Worm (Caenorhabditis elegans): ENCODE data around the gene sptl-1.

The sptl-1 gene

DNA sequence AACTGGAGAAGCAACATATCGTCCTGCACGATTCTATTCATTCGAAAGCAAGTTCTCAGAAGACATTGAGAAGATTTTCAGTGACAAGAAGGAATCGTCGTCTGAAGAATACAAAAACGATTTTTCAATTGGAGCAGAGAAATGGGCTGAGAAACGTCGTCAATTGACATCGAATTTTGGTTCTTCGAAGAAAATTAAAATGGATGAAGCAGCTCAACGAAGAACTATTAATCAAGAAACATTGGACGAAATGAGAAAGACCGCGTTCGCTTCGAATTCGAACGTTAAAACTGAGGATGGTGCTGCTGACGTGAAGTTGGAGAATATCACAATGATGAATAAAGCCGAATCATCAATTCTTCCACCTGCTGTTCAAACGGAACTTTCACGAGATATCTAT is 5.3 kb upstream of the sptl-1 start, which contains the start of gene rpt-4:
Gene rpt-4, minus strand, starts transcription at position 101 of the 400 bp plus-strand sequence.
- TF ChIP-seq flt-1 (GFP tag; IDR thresholded peaks at IDR 0.05), result no peak
- TF ChIP-seq tab-1 (GFP tag; IDR thresholded peaks at IDR 0.05), result no peak
- no peak for TF ChIP-seq ztf-23 (GFP tag; IDR thresholded peaks at IDR 0.05)
- TF ChIP-seq ztf-29 (GFP tag; IDR thresholded peaks at IDR 0.05), result no peak
- TF ChIP-seq cog-1 (tag; optimal IDR thresholded peaks at IDR 0.05), result no peak
- TF ChIP-seq med-1 (GFP tag; optimal IDR thresholded peaks at IDR 0.05; ENCODE audit: insufficient read depth), result no peak
- TF ChIP-seq ref-1 (GFP tag; conservative IDR thresholded peaks at IDR 0.05), result no peak
- TF ChIP-seq T22C8.4 (GFP tag; IDR thresholded peaks at IDR 0.05), result no peak
- no peak for TF ChIP-seq klf-2 (GFP tag; conservative IDR thresholded peaks at IDR 0.05)

DNA sequence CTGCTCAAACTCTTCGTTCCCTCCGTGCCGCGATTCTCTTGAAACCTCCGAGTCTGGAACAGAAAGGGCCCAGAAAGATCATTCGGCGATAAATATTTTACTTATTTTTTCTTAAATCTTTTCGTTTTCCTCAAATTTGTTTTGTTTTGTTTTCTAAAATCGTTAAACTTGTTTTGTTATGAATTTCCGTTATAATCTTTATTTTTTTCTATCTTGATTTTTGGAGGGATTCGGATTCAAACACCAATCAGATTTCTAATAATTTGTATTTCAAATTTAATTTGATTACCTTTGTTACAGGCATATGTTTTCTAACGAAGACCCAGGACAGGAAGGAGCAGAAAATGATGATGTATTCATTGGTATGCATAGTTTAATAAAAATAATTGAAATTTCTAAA is 4.2 kb upstream of the sptl-1 start, which contains the start of gene C23H3.5:
Gene C23H3.5, plus strand, starts transcription at position 301 of the 400 bp plus-strand sequence.
- TF ChIP-seq flt-1 (GFP tag; IDR thresholded peaks at IDR 0.05), result no peak
- TF ChIP-seq klf-2 (GFP tag; conservative IDR thresholded peaks at IDR 0.05), result no peak
- TF ChIP-seq med-1 (GFP tag; optimal IDR thresholded peaks at IDR 0.05; ENCODE audit: insufficient read depth), result no peak
- TF ChIP-seq ztf-23 (GFP tag; IDR thresholded peaks at IDR 0.05), result no peak
- no peak for TF ChIP-seq ref-1 (GFP tag; conservative IDR thresholded peaks at IDR 0.05)
- TF ChIP-seq ztf-29 (GFP tag; IDR thresholded peaks at IDR 0.05), result no peak
- TF ChIP-seq T22C8.4 (GFP tag; IDR thresholded peaks at IDR 0.05), result no peak
- no peak for TF ChIP-seq tab-1 (GFP tag; IDR thresholded peaks at IDR 0.05)
- no peak for TF ChIP-seq cog-1 (tag; optimal IDR thresholded peaks at IDR 0.05)

DNA sequence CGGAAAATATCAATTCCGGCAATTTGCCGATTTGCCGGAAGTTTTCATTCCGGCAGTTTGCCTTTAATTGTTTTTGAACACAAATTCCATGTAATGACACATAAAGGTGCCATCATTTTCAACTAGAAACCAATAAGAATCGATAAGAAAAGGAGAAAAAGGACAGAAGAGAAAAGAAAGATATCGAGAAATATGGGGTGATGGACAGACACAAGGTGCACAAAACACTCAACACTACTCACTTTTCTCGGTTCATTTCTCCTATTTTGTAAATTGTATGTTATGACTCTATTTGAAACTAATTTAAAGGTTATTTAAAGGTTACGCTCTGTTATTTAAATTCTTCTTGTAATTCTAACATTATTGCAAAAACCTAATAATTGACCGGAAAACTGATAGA is 590 bp upstream of the sptl-1 start:
- no peak for TF ChIP-seq tab-1 (GFP tag; IDR thresholded peaks at IDR 0.05)
- no peak for TF ChIP-seq ref-1 (GFP tag; conservative IDR thresholded peaks at IDR 0.05)
- TF ChIP-seq ztf-23 (GFP tag; IDR thresholded peaks at IDR 0.05), result no peak
- no peak for TF ChIP-seq T22C8.4 (GFP tag; IDR thresholded peaks at IDR 0.05)
- TF ChIP-seq flt-1 (GFP tag; IDR thresholded peaks at IDR 0.05), result no peak
- TF ChIP-seq cog-1 (tag; optimal IDR thresholded peaks at IDR 0.05), result no peak
- TF ChIP-seq ztf-29 (GFP tag; IDR thresholded peaks at IDR 0.05), result no peak
- no peak for TF ChIP-seq med-1 (GFP tag; optimal IDR thresholded peaks at IDR 0.05; ENCODE audit: insufficient read depth)
- no peak for TF ChIP-seq klf-2 (GFP tag; conservative IDR thresholded peaks at IDR 0.05)

DNA sequence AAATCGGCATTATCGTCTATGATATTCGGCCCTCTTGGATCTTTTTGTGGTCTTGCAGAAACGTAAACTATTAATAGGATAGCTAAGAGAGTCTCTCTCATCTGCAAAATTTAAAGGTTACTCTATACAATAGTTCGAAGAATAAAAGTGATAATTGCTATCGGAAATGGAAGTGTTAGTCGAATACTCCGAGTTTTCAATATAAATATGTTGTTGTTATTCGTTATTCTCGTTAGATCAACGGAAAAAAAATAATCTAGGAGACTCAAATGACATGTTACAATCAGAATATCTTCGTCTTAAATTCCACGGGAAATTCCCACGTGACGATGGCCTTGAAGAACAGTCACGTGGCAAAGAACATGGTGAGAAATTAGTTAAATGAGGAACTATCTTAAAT is 3.8 kb downstream of the sptl-1 start, which contains the start of gene tre-5:
Gene tre-5, minus strand, starts transcription at position 101 of the 400 bp plus-strand sequence.
- TF ChIP-seq flt-1 (GFP tag; IDR thresholded peaks at IDR 0.05), result no peak
- TF ChIP-seq T22C8.4 (GFP tag; IDR thresholded peaks at IDR 0.05), result no peak
- TF ChIP-seq ztf-23 (GFP tag; IDR thresholded peaks at IDR 0.05), result no peak
- no peak for TF ChIP-seq med-1 (GFP tag; optimal IDR thresholded peaks at IDR 0.05; ENCODE audit: insufficient read depth)
- no peak for TF ChIP-seq tab-1 (GFP tag; IDR thresholded peaks at IDR 0.05)
- TF ChIP-seq cog-1 (tag; optimal IDR thresholded peaks at IDR 0.05), result no peak
- no peak for TF ChIP-seq ztf-29 (GFP tag; IDR thresholded peaks at IDR 0.05)
- TF ChIP-seq klf-2 (GFP tag; conservative IDR thresholded peaks at IDR 0.05), result no peak
- TF ChIP-seq ref-1 (GFP tag; conservative IDR thresholded peaks at IDR 0.05), result no peak

DNA sequence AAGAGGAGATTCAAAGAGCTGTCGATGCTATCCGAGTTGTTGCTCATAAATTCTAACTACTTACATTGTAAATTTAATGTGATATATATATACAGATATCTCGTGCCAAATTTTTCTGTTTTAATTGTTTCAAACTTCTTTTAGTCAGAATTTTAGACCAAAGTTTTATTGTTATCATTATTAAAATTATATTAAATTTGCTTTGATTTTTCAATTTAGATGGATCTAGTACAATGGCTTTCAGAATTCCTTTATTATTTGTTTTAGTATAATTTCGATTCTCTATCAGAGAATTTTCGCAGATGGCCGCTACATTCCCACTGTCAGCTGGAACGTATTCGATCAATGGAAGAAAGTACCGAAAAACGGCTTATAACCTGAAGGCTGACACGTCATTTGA is 5.9 kb downstream of the sptl-1 start, which contains the start of gene ascc-1:
Gene ascc-1, plus strand, starts transcription at position 301 of the 400 bp plus-strand sequence.
- TF ChIP-seq tab-1 (GFP tag; IDR thresholded peaks at IDR 0.05) (no peak), ztf-29 (GFP tag; IDR thresholded peaks at IDR 0.05) (no peak), ztf-23 (GFP tag; IDR thresholded peaks at IDR 0.05) (no peak), ref-1 (GFP tag; conservative IDR thresholded peaks at IDR 0.05) (no peak), klf-2 (GFP tag; conservative IDR thresholded peaks at IDR 0.05) (no peak), med-1 (GFP tag; optimal IDR thresholded peaks at IDR 0.05; ENCODE audit: insufficient read depth) (no peak), cog-1 (tag; optimal IDR thresholded peaks at IDR 0.05) (no peak), flt-1 (GFP tag; IDR thresholded peaks at IDR 0.05) (no peak), T22C8.4 (GFP tag; IDR thresholded peaks at IDR 0.05) (no peak)

DNA sequence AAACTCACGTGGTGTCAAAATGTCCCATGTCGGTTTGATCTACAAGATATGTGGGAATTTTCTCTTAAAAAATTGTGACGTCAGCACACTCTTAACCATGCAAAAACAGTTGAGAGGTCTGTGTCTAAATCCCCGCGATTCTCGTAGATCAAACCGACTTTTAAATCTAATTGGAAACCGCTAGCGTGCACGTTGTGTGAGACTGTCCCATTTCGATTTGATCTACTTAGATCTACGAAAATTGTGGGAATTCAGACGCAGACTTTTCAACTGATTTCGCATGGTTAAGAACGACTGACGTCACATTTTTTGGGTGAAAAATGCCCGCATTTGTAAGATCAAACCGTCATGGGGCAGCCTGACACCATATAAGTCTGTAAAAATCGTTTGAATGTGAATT is 6.4 kb downstream of the sptl-1 start:
- TF ChIP-seq ztf-29 (GFP tag; IDR thresholded peaks at IDR 0.05) (no peak), T22C8.4 (GFP tag; IDR thresholded peaks at IDR 0.05) (no peak), tab-1 (GFP tag; IDR thresholded peaks at IDR 0.05) (no peak), ztf-23 (GFP tag; IDR thresholded peaks at IDR 0.05) (no peak), cog-1 (tag; optimal IDR thresholded peaks at IDR 0.05) (no peak), klf-2 (GFP tag; conservative IDR thresholded peaks at IDR 0.05) (no peak), ref-1 (GFP tag; conservative IDR thresholded peaks at IDR 0.05) (no peak), flt-1 (GFP tag; IDR thresholded peaks at IDR 0.05) (no peak), med-1 (GFP tag; optimal IDR thresholded peaks at IDR 0.05; ENCODE audit: insufficient read depth) (no peak)

DNA sequence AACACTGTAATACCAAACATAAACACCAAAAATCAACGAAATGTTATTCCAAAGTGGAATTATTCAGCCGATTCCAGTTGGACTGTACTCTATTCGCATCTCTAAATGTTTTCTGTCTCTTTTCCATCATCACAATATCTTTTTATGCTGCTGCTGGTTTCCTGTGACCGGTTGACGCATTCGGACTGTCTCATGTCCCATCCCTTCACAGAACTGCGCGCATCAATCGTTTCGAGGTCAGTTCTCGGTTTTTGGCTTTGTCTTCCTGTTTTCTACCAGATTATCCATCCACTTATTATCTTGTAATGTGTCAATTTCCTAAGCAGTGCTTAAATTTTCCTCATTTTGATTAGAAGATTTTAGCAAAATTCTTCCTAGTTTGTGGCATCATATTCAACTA is 8.6 kb downstream of the sptl-1 start:
- TF ChIP-seq ztf-23 (GFP tag; IDR thresholded peaks at IDR 0.05) (no peak), ref-1 (GFP tag; conservative IDR thresholded peaks at IDR 0.05) (no peak), flt-1 (GFP tag; IDR thresholded peaks at IDR 0.05) (no peak), med-1 (GFP tag; optimal IDR thresholded peaks at IDR 0.05; ENCODE audit: insufficient read depth) (no peak), ztf-29 (GFP tag; IDR thresholded peaks at IDR 0.05) (no peak)

DNA sequence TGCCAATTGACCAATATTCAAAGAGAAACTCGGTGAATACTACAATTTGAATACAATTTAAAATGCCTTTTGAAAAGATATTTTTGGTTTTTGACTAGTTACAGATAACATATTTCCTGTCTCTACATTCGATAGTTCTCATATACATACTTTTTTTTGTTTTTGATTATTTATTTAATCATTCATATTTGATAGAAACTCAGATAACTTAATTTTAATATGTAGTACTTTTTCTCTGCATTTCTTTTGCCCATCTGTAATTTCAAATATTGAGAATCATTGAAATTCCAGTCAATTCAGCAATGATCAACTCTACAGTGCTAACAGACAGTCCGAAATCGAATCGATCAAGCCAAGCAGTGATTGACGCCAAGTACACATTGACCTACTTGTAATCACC is 9.6 kb downstream of the sptl-1 start, which contains the start of gene C23H3.2:
Gene C23H3.2, plus strand, starts transcription at position 301 of the 400 bp plus-strand sequence.
- TF ChIP-seq ztf-23 (GFP tag; IDR thresholded peaks at IDR 0.05) (no peak), cog-1 (tag; optimal IDR thresholded peaks at IDR 0.05) (no peak), ref-1 (GFP tag; conservative IDR thresholded peaks at IDR 0.05) (no peak), ztf-29 (GFP tag; IDR thresholded peaks at IDR 0.05) (no peak), T22C8.4 (GFP tag; IDR thresholded peaks at IDR 0.05) (no peak), med-1 (GFP tag; optimal IDR thresholded peaks at IDR 0.05; ENCODE audit: insufficient read depth) (no peak)

DNA sequence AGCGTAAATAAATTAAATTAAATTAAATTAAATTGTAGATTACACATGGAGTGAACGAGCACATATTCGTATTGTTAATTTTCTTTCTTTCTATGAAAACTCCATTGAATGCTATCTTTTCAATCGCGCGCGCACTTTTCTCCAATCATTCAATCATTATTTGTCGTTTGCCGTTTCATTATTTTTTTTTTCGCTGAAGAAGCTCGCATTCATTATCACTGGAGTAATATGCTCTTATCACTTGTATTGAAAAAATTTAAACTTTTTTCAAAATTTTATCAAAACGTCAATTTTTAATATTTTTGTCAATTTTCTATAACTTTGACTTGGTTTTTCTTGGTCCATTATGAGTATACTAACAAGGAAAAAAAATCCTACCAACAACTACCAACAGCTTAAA is 14.0 kb downstream of the sptl-1 start:
- no peak for TF ChIP-seq ref-1 (GFP tag; conservative IDR thresholded peaks at IDR 0.05)
- no peak for TF ChIP-seq cog-1 (tag; optimal IDR thresholded peaks at IDR 0.05)
- TF ChIP-seq klf-2 (GFP tag; conservative IDR thresholded peaks at IDR 0.05), result no peak
- TF ChIP-seq T22C8.4 (GFP tag; IDR thresholded peaks at IDR 0.05), result no peak
- TF ChIP-seq med-1 (GFP tag; optimal IDR thresholded peaks at IDR 0.05; ENCODE audit: insufficient read depth), result no peak
- no peak for TF ChIP-seq flt-1 (GFP tag; IDR thresholded peaks at IDR 0.05)
- no peak for TF ChIP-seq ztf-23 (GFP tag; IDR thresholded peaks at IDR 0.05)
- TF ChIP-seq tab-1 (GFP tag; IDR thresholded peaks at IDR 0.05), result no peak
- TF ChIP-seq ztf-29 (GFP tag; IDR thresholded peaks at IDR 0.05), result no peak

DNA sequence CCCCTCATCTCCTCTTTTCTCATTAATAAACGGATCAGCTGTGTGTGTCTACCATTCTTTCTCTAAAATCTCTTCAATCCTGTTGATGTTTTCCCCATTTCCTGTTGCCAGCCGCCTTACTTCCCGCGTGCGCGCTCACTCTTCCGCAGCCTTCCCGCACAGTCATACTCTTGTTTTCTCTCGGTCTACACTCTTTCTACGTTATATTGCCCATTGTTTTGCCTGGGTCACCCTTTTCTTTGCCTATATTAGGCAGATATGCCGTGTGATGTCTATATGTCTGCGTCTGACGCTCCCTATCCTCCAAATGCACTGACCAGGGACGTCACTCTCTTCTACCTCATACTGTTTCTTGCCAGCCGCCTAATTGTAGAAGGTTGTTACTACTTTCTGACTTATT is 14.9 kb downstream of the sptl-1 start:
- no peak for TF ChIP-seq T22C8.4 (GFP tag; IDR thresholded peaks at IDR 0.05)
- no peak for TF ChIP-seq tab-1 (GFP tag; IDR thresholded peaks at IDR 0.05)
- TF ChIP-seq ztf-23 (GFP tag; IDR thresholded peaks at IDR 0.05), result no peak
- peak; percentile 62; the same call in 1 of the 2 replicates for TF ChIP-seq flt-1 (GFP tag; IDR thresholded peaks at IDR 0.05)
- no peak for TF ChIP-seq med-1 (GFP tag; optimal IDR thresholded peaks at IDR 0.05; ENCODE audit: insufficient read depth)
- TF ChIP-seq klf-2 (GFP tag; conservative IDR thresholded peaks at IDR 0.05), result no peak
- TF ChIP-seq ztf-29 (GFP tag; IDR thresholded peaks at IDR 0.05), result no peak
- peak; percentile 90 for TF ChIP-seq cog-1 (tag; optimal IDR thresholded peaks at IDR 0.05)
- no peak for TF ChIP-seq ref-1 (GFP tag; conservative IDR thresholded peaks at IDR 0.05)

Data from whole organism, midembryonic.